Fruit fly (Drosophila melanogaster) whole organism, adult: ENCODE results near the gene Kaz-m1.
A peak's percentile ranks its signal among the peaks of the same experiment; 100 is the strongest.

Source experiments
- CG11617 ChIP-seq: fragments of 200-800 bp; sonication (Bioruptor generic); optimal IDR thresholded peaks from 2 replicates; lab custom pipeline; 2017; ENCODE audit warnings: mild to moderate bottlenecking, missing biosample characterization, missing genetic modification reagents, missing genetic modification characterization
- CG14711 ChIP-seq: fragments of 200-800 bp; sonication (Bioruptor generic); optimal IDR thresholded peaks from 2 replicates; lab custom pipeline; 2018; ENCODE audit warnings: missing biosample characterization, mild to moderate bottlenecking, missing genetic modification characterization, moderate library complexity
- CG5204 ChIP-seq: fragments of 200-800 bp; sonication (Bioruptor generic); optimal IDR thresholded peaks from 2 replicates; lab custom pipeline; 2016; ENCODE audit warnings: missing biosample characterization, missing genetic modification characterization
- CG7045 ChIP-seq: fragments of 200-800 bp; sonication (Bioruptor generic); optimal IDR thresholded peaks from 2 replicates; lab custom pipeline; 2017; ENCODE audit warnings: missing biosample characterization, mild to moderate bottlenecking, missing genetic modification characterization
- bab1 ChIP-seq: fragments of 200-800 bp; sonication (Bioruptor generic); optimal IDR thresholded peaks from 3 replicates; lab custom pipeline; 2019; ENCODE audit warnings: missing biosample characterization, mild to moderate bottlenecking, missing genetic modification characterization, moderate library complexity
- cic ChIP-seq: fragments of 200-800 bp; sonication (Bioruptor generic); optimal IDR thresholded peaks from 2 replicates; lab custom pipeline; 2017; ENCODE audit warnings: missing biosample characterization, mild to moderate bottlenecking, missing genetic modification characterization, moderate library complexity
- kay ChIP-seq: fragments of 200-800 bp; sonication (Bioruptor generic); peaks from one replicate; lab custom pipeline; 2016; ENCODE audit warnings: missing biosample characterization, missing genetic modification characterization, borderline replicate concordance
- ovo ChIP-seq: fragments of 200-800 bp; sonication (Bioruptor generic); optimal IDR thresholded peaks from 2 replicates; lab custom pipeline; 2016; ENCODE audit warnings: missing biosample characterization, missing genetic modification characterization
- tj ChIP-seq: fragments of 200-800 bp; sonication (Bioruptor generic); optimal IDR thresholded peaks from 3 replicates; lab custom pipeline; 2017; ENCODE audit warnings: missing biosample characterization, mild to moderate bottlenecking, missing genetic modification characterization, moderate library complexity

DNA sequence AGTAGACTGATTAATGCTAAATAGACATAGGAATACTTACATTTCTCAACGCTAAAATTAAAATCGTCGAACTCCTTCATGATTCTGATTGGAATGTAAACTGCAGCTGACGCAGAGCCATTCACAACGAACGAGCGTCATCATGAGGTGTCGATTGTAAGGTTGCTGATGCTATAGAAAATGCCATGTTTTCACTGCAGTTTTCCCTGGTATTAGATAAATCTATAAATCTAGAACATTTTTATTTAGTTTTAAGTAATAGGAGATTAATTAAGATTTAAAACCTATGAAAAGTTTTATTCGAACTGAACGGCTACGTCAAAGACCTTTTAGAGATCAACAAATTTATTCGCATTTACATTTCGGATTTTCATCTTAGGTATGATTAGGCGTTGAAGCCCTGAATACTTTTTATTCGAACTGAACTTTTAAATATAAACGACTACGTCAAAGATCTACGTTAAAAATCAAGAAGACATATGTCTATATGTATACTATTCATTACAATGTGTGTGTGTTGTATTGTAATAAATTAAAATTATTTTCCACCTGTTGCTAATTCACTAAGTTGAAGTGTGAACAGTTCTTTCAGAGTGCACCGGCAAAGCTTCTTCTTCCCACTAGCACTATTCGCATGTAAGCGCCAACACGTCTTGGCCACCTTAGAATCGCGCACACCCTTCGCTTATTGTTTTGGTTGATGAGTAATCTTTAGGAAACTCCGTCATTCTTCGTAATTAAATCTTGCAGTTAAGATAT, 37.8 kb downstream of the Kaz-m1 start, which contains the start of the genes Exo84 and Vps2:
- peak; percentile 48 for TF ChIP-seq CG7045 (GFP tag; lab: Kevin White, UChicago)
- no peak for TF ChIP-seq CG5204 (GFP tag; lab: Kevin White, UChicago)
- TF ChIP-seq kay (GFP tag; lab: Kevin White, UChicago), result peak; percentile 86
- TF ChIP-seq tj (GFP tag; lab: Kevin White, UChicago), result no peak
- peak; percentile 54 for TF ChIP-seq ovo (GFP tag; lab: Kevin White, UChicago)
- TF ChIP-seq cic (GFP tag; lab: Kevin White, UChicago), result no peak
- no peak for TF ChIP-seq bab1 (GFP tag; lab: Kevin White, UChicago)
- peak; percentile 52 for TF ChIP-seq CG11617 (GFP tag; lab: Kevin White, UChicago)
- TF ChIP-seq CG14711 (tag; lab: Kevin White, UChicago), result no peak
